Worm (Caenorhabditis elegans) whole organism, L3 larva: ENCODE results near the gene F15A4.5.
"Not testable (repeated sequence)": the region's sequence is repeated elsewhere in the genome, so short reads cannot be mapped to it uniquely, and the experiment has no call there.

Experiments used
- R02D3.7 ChIP-seq: fragments of 150-350 bp; optimal IDR thresholded peaks from 2 replicates; lab custom pipeline; 2014; ENCODE audit warnings: missing biosample characterization, missing genetic modification characterization
- ZK546.5 ChIP-seq: sonication (generic microtip); optimal IDR thresholded peaks from 2 replicates; lab custom pipeline; 2017; ENCODE audit warnings: missing biosample characterization, missing genetic modification characterization
- aly-2 ChIP-seq: fragments of 150-350 bp; optimal IDR thresholded peaks from 2 replicates; lab custom pipeline; 2014; ENCODE audit warnings: missing biosample characterization, missing genetic modification characterization
- ceh-16 ChIP-seq: sonication (generic microtip); optimal IDR thresholded peaks from 2 replicates; lab custom pipeline; 2017; ENCODE audit warnings: missing biosample characterization, missing genetic modification characterization
- ceh-28 ChIP-seq: fragments of 150-350 bp; optimal IDR thresholded peaks from 2 replicates; lab custom pipeline; 2014; ENCODE audit warnings: missing biosample characterization, missing genetic modification reagents, missing genetic modification characterization
- ceh-82 ChIP-seq: fragments of 150-350 bp; optimal IDR thresholded peaks from 2 replicates; lab custom pipeline; 2014; ENCODE audit warnings: missing biosample characterization, missing genetic modification characterization
- ceh-9 ChIP-seq: sonication (generic microtip); optimal IDR thresholded peaks from 2 replicates; lab custom pipeline; 2018; ENCODE audit warnings: missing biosample characterization, missing genetic modification characterization
- fkh-10 ChIP-seq: sonication (generic microtip); optimal IDR thresholded peaks from 2 replicates; lab custom pipeline; 2017; ENCODE audit warnings: missing biosample characterization, missing genetic modification reagents, missing genetic modification characterization
- fkh-2 ChIP-seq: fragments of 150-350 bp; optimal IDR thresholded peaks from 2 replicates; lab custom pipeline; 2014; ENCODE audit warnings: missing biosample characterization, missing genetic modification reagents, missing genetic modification characterization
- fos-1 ChIP-seq: fragments of 150-350 bp; optimal IDR thresholded peaks from 2 replicates; lab custom pipeline; 2014; ENCODE audit warnings: missing biosample characterization, missing genetic modification characterization
- hmg-11 ChIP-seq: sonication (generic microtip); optimal IDR thresholded peaks from 2 replicates; lab custom pipeline; 2016; ENCODE audit warnings: missing genetic modification characterization, missing compliant biosample characterization
- lin-39 ChIP-seq: fragments of 150-350 bp; optimal IDR thresholded peaks from 2 replicates; lab custom pipeline; 2018; ENCODE audit warnings: missing biosample characterization, missing genetic modification reagents, missing genetic modification characterization
- lsy-12 ChIP-seq: sonication (generic microtip); optimal IDR thresholded peaks from 2 replicates; lab custom pipeline; 2016; ENCODE audit warnings: mild to moderate bottlenecking, missing genetic modification characterization, missing compliant biosample characterization
- nhr-11 ChIP-seq: fragments of 150-350 bp; optimal IDR thresholded peaks from 2 replicates; lab custom pipeline; 2014; ENCODE audit warnings: missing biosample characterization, missing genetic modification characterization
- nhr-12 ChIP-seq: fragments of 150-350 bp; optimal IDR thresholded peaks from 2 replicates; lab custom pipeline; 2014; ENCODE audit warnings: missing biosample characterization, missing genetic modification characterization
- nhr-23 ChIP-seq: fragments of 150-350 bp; optimal IDR thresholded peaks from 2 replicates; lab custom pipeline; 2014; ENCODE audit warnings: missing biosample characterization, missing genetic modification reagents, missing genetic modification characterization
- nhr-43 ChIP-seq: sonication (generic microtip); optimal IDR thresholded peaks from 2 replicates; lab custom pipeline; 2016; ENCODE audit warnings: mild to moderate bottlenecking, missing genetic modification characterization, missing compliant biosample characterization; ENCODE audit not compliant: poor library complexity, severe bottlenecking
- nhr-67 ChIP-seq: fragments of 150-350 bp; optimal IDR thresholded peaks from 2 replicates; lab custom pipeline; 2014; ENCODE audit warnings: missing biosample characterization, missing genetic modification characterization
- nhr-77 ChIP-seq: fragments of 150-350 bp; optimal IDR thresholded peaks from 2 replicates; lab custom pipeline; 2014; ENCODE audit warnings: missing biosample characterization, missing genetic modification characterization
- sea-2 ChIP-seq: fragments of 150-350 bp; sonication (generic microtip); optimal IDR thresholded peaks from 4 replicates; lab custom pipeline; 2014; ENCODE audit warnings: missing biosample characterization, missing genetic modification reagents, missing genetic modification characterization
- skn-1 ChIP-seq: fragments of 150-350 bp; optimal IDR thresholded peaks from 2 replicates; lab custom pipeline; 2014; ENCODE audit warnings: missing biosample characterization, missing genetic modification characterization
- snpc-4 ChIP-seq: fragments of 150-350 bp; optimal IDR thresholded peaks from 2 replicates; lab custom pipeline; 2014; ENCODE audit warnings: missing biosample characterization, missing genetic modification characterization
- tbx-2 ChIP-seq: sonication (generic microtip); optimal IDR thresholded peaks from 2 replicates; lab custom pipeline; 2016; ENCODE audit warnings: mild to moderate bottlenecking, missing genetic modification characterization, missing compliant biosample characterization
- unc-39 ChIP-seq: sonication (generic microtip); optimal IDR thresholded peaks from 4 replicates; lab custom pipeline; 2017; ENCODE audit warnings: missing biosample characterization, missing genetic modification characterization
- unc-62 ChIP-seq: fragments of 150-350 bp; sonication (generic microtip); optimal IDR thresholded peaks from 4 replicates; lab custom pipeline; 2014; ENCODE audit warnings: missing biosample characterization, missing genetic modification reagents, missing genetic modification characterization
- zag-1 ChIP-seq: fragments of 150-350 bp; optimal IDR thresholded peaks from 2 replicates; lab custom pipeline; 2014; ENCODE audit warnings: missing biosample characterization, missing genetic modification characterization
- ztf-11 ChIP-seq: fragments of 150-350 bp; optimal IDR thresholded peaks from 2 replicates; lab custom pipeline; 2014; ENCODE audit warnings: missing biosample characterization, missing genetic modification characterization
- ztf-4 ChIP-seq: fragments of 150-350 bp; optimal IDR thresholded peaks from 2 replicates; lab custom pipeline; 2014; ENCODE audit warnings: missing biosample characterization, missing genetic modification characterization

Gene F15A4.5

ce11 chrII:12449849-12450248, 21.2 kb downstream of the F15A4.5 start, which contains the start of gene sre-34:
Gene sre-34 (plus strand): TSS chrII:12450149.
- no peak for TF ChIP-seq snpc-4 (tag; lab: Kevin White, UChicago)
- no peak for TF ChIP-seq ceh-16 (tag; lab: Kevin White, UChicago)
- no peak for TF ChIP-seq ztf-11 (tag; lab: Kevin White, UChicago)
- TF ChIP-seq zag-1 (tag; lab: Kevin White, UChicago) = no peak
- no peak for TF ChIP-seq ceh-9 (tag; lab: Kevin White, UChicago)
- TF ChIP-seq ceh-28 (tag; lab: Kevin White, UChicago) = no peak
- TF ChIP-seq unc-62 (GFP tag; lab: Kevin White, UChicago) = no peak
- TF ChIP-seq nhr-77 = no peak
- no peak for TF ChIP-seq ztf-4 (tag; lab: Kevin White, UChicago)
- no peak for TF ChIP-seq nhr-12
- no peak for TF ChIP-seq sea-2
- TF ChIP-seq, all 47 proteins: peak for 0

ce11 chrII:12448241-12448640, 22.8 kb downstream of the F15A4.5 start, which contains the start of gene srh-27:
Gene srh-27 (plus strand): TSS chrII:12448541.
- TF ChIP-seq nhr-23 (tag; lab: Kevin White, UChicago) (no peak), ceh-28 (tag; lab: Kevin White, UChicago) (no peak), unc-39 (no peak), ZK546.5 (no peak), lsy-12 (no peak), skn-1 (no peak), lin-39 (tag; lab: Kevin White, UChicago) (no peak), fos-1 (tag; lab: Kevin White, UChicago) (no peak), nhr-67 (tag; lab: Kevin White, UChicago) (no peak), unc-62 (GFP tag; lab: Kevin White, UChicago) (no peak), tbx-2 (tag; lab: Kevin White, UChicago) (no peak)
- TF ChIP-seq, all 47 proteins: peak for 0

- TF ChIP-seq tbx-2 (tag; lab: Kevin White, UChicago) (no peak), ZK546.5 (no peak), nhr-11 (tag; lab: Kevin White, UChicago) (no peak), nhr-43 (tag; lab: Kevin White, UChicago) (no peak), fkh-10 (GFP tag; lab: Kevin White, UChicago) (no peak), R02D3.7 (tag; lab: Kevin White, UChicago) (no peak), snpc-4 (tag; lab: Kevin White, UChicago) (no peak)
Observed at ce11 chrII:12444679-12445376, 26.2 kb downstream of the F15A4.5 start, which contains the start of the genes W05H5.1 and pitr-6. Gene W05H5.1 (minus strand): TSS chrII:12444779. Gene pitr-6 (plus strand): TSS chrII:12445326.

- not testable (repeated sequence) for TF ChIP-seq unc-62 (GFP tag; lab: Kevin White, UChicago); tbx-2 (tag; lab: Kevin White, UChicago); ceh-82
- TF ChIP-seq, all 47 proteins: peak for 0; not testable (repeated sequence) for 47
Observed at ce11 chrII:12441164-12441563, 29.9 kb downstream of the F15A4.5 start, which contains the start of gene Y57A10C.10. Gene Y57A10C.10 (minus strand): TSS chrII:12441264.

- TF ChIP-seq ceh-16 (tag; lab: Kevin White, UChicago) (no peak), aly-2 (tag; lab: Kevin White, UChicago) (no peak)
- TF ChIP-seq, all 47 proteins: peak for 0
Observed at ce11 chrII:12438441-12438840, 32.6 kb downstream of the F15A4.5 start, which contains the start of gene Y57A10C.9. Gene Y57A10C.9 (minus strand): TSS chrII:12438541.

- TF ChIP-seq fkh-2 (tag; lab: Kevin White, UChicago) = no peak
- no peak for TF ChIP-seq lsy-12
- no peak for TF ChIP-seq fkh-10 (GFP tag; lab: Kevin White, UChicago)
- TF ChIP-seq ceh-82 = no peak
- no peak for TF ChIP-seq fos-1 (tag; lab: Kevin White, UChicago)
- TF ChIP-seq snpc-4 (tag; lab: Kevin White, UChicago) = no peak
- TF ChIP-seq skn-1 = no peak
- TF ChIP-seq tbx-2 (tag; lab: Kevin White, UChicago) = no peak
- TF ChIP-seq hmg-11 (tag; lab: Kevin White, UChicago) = no peak
Observed at ce11 chrII:12436717-12437116, 34.3 kb downstream of the F15A4.5 start.
